Fruit fly (Drosophila melanogaster): Measurements from ENCODE around the gene CG8372.

Gene CG8372

dm6 chr2L:8255406-8255805, 42.7 kb upstream of the CG8372 start:
- TF ChIP-seq Rel (GFP tag; optimal IDR thresholded peaks at IDR 0.05) (no peak), Rel (tag; optimal IDR thresholded peaks at IDR 0.05) (no peak), CrebA (GFP tag; optimal IDR thresholded peaks at IDR 0.05; ENCODE audit: borderline replicate concordance) (no peak), foxo (GFP tag; optimal IDR thresholded peaks at IDR 0.05) (no peak), GATAd (GFP tag; optimal IDR thresholded peaks at IDR 0.05) (no peak), ey (GFP tag; optimal IDR thresholded peaks at IDR 0.05) (no peak), dmrt93B (GFP tag; optimal IDR thresholded peaks at IDR 0.05) (no peak), br (GFP tag; optimal IDR thresholded peaks at IDR 0.05) (peak; percentile 16), HLH106 (tag; optimal IDR thresholded peaks at IDR 0.05) (no peak), OdsH (GFP tag; optimal IDR thresholded peaks at IDR 0.05) (peak; percentile 43), dl (GFP tag; optimal IDR thresholded peaks at IDR 0.05; ENCODE audit: insufficient read depth in 1 of 2, partially characterized antibody in 2 of 2) (no peak), Dif (GFP tag; optimal IDR thresholded peaks at IDR 0.05; ENCODE audit: partially characterized antibody) (no peak), Myc (optimal IDR thresholded peaks at IDR 0.05) (no peak)

dm6 chr2L:8243903-8244302, 31.2 kb upstream of the CG8372 start, which contains the start of gene CG43057:
CG43057 (minus strand) TSS chr2L:8244003.
- no peak for TF ChIP-seq tai (GFP tag; optimal IDR thresholded peaks at IDR 0.05)
- no peak for TF ChIP-seq Dfd (GFP tag; optimal IDR thresholded peaks at IDR 0.05)
- no peak for TF ChIP-seq CG32264 (GFP tag; optimal IDR thresholded peaks at IDR 0.05)
- TF ChIP-seq Sp1 (GFP tag; optimal IDR thresholded peaks at IDR 0.05): no peak
- no peak for TF ChIP-seq Myc (optimal IDR thresholded peaks at IDR 0.05)
- TF ChIP-seq brk (GFP tag; optimal IDR thresholded peaks at IDR 0.05): no peak
- no peak for TF ChIP-seq Mio (GFP tag; optimal IDR thresholded peaks at IDR 0.05)
- no peak for TF ChIP-seq jim (GFP tag; optimal IDR thresholded peaks at IDR 0.05)
- TF ChIP-seq Vsx2 (GFP tag; optimal IDR thresholded peaks at IDR 0.05; ENCODE audit: partially characterized antibody): no peak
- TF ChIP-seq Dif (GFP tag; optimal IDR thresholded peaks at IDR 0.05; ENCODE audit: partially characterized antibody): no peak
- TF ChIP-seq pan (optimal IDR thresholded peaks at IDR 0.05): no peak
- TF ChIP-seq rgr (GFP tag; optimal IDR thresholded peaks at IDR 0.05): no peak
- TF ChIP-seq fru (GFP tag; optimal IDR thresholded peaks at IDR 0.05): no peak

dm6 chr2L:8242186-8242585, 29.5 kb upstream of the CG8372 start, which contains the start of gene CG14277:
CG14277 (plus strand) TSS chr2L:8242486.
- TF ChIP-seq Rel (GFP tag; optimal IDR thresholded peaks at IDR 0.05): no peak
- TF ChIP-seq Rel (tag; optimal IDR thresholded peaks at IDR 0.05): no peak
- TF ChIP-seq br (GFP tag; optimal IDR thresholded peaks at IDR 0.05): no peak
- no peak for TF ChIP-seq lola (GFP tag; optimal IDR thresholded peaks at IDR 0.05)
- no peak for TF ChIP-seq h (GFP tag; optimal IDR thresholded peaks at IDR 0.05)
- no peak for TF ChIP-seq Dif (GFP tag; optimal IDR thresholded peaks at IDR 0.05; ENCODE audit: partially characterized antibody)
- TF ChIP-seq Vsx2 (GFP tag; optimal IDR thresholded peaks at IDR 0.05; ENCODE audit: partially characterized antibody): no peak
- no peak for TF ChIP-seq Hr78 (GFP tag; optimal IDR thresholded peaks at IDR 0.05)
- TF ChIP-seq GATAd (GFP tag; optimal IDR thresholded peaks at IDR 0.05): no peak

dm6 chr2L:8241700-8242099, 29.0 kb upstream of the CG8372 start, which contains the start of gene Spn28F:
Spn28F (minus strand) TSS chr2L:8241800.
- no peak for TF ChIP-seq brk (GFP tag; optimal IDR thresholded peaks at IDR 0.05)
- no peak for TF ChIP-seq dmrt93B (GFP tag; optimal IDR thresholded peaks at IDR 0.05)
- no peak for TF ChIP-seq Rel (GFP tag; optimal IDR thresholded peaks at IDR 0.05)
- TF ChIP-seq Rel (tag; optimal IDR thresholded peaks at IDR 0.05): no peak
- no peak for TF ChIP-seq Mio (GFP tag; optimal IDR thresholded peaks at IDR 0.05)
- no peak for TF ChIP-seq usp (GFP tag; optimal IDR thresholded peaks at IDR 0.05)
- no peak for TF ChIP-seq Dfd (GFP tag; optimal IDR thresholded peaks at IDR 0.05)
- no peak for TF ChIP-seq psq (GFP tag; optimal IDR thresholded peaks at IDR 0.05)
- no peak for TF ChIP-seq ey (GFP tag; optimal IDR thresholded peaks at IDR 0.05)
- TF ChIP-seq GATAd (GFP tag; optimal IDR thresholded peaks at IDR 0.05): no peak
- no peak for TF ChIP-seq br (GFP tag; optimal IDR thresholded peaks at IDR 0.05)
- no peak for TF ChIP-seq Dif (GFP tag; optimal IDR thresholded peaks at IDR 0.05; ENCODE audit: partially characterized antibody)
- TF ChIP-seq pan (optimal IDR thresholded peaks at IDR 0.05): no peak
- no peak for TF ChIP-seq Jra (GFP tag; optimal IDR thresholded peaks at IDR 0.05)
- TF ChIP-seq fru (GFP tag; optimal IDR thresholded peaks at IDR 0.05): no peak
- no peak for TF ChIP-seq jim (GFP tag; optimal IDR thresholded peaks at IDR 0.05)
- TF ChIP-seq Vsx2 (GFP tag; optimal IDR thresholded peaks at IDR 0.05; ENCODE audit: partially characterized antibody): no peak

- TF ChIP-seq ey (GFP tag; optimal IDR thresholded peaks at IDR 0.05) (no peak), h (GFP tag; optimal IDR thresholded peaks at IDR 0.05) (peak; percentile 18), OdsH (GFP tag; optimal IDR thresholded peaks at IDR 0.05) (no peak), brk (GFP tag; optimal IDR thresholded peaks at IDR 0.05) (peak; percentile 68), CrebA (GFP tag; optimal IDR thresholded peaks at IDR 0.05; ENCODE audit: borderline replicate concordance) (peak; percentile 15), tai (GFP tag; optimal IDR thresholded peaks at IDR 0.05) (peak; percentile 19), sv (GFP tag; optimal IDR thresholded peaks at IDR 0.05) (no peak), Dif (GFP tag; optimal IDR thresholded peaks at IDR 0.05; ENCODE audit: partially characterized antibody) (no peak), CG9705 (GFP tag; optimal IDR thresholded peaks at IDR 0.05) (no peak), Myc (optimal IDR thresholded peaks at IDR 0.05) (peak; percentile 88), fru (GFP tag; optimal IDR thresholded peaks at IDR 0.05) (no peak), Hr83 (GFP tag; optimal IDR thresholded peaks at IDR 0.05; ENCODE audit: poor library complexity, severe bottlenecking) (peak; percentile 46), CG32264 (GFP tag; optimal IDR thresholded peaks at IDR 0.05) (no peak), jim (GFP tag; optimal IDR thresholded peaks at IDR 0.05) (peak; percentile 30), sage (GFP tag; optimal IDR thresholded peaks at IDR 0.05) (peak; percentile 42)
These were observed 27.1 kb upstream of the CG8372 start, which contains the start of gene Pvr for dm6 chr2L:8239712-8240245. Pvr (minus strand) TSS chr2L:8239878.
